Fruit fly (Drosophila melanogaster): ENCODE measurements around the gene pie.
A peak's percentile ranks its signal among the peaks of the same experiment; 100 is the strongest.

Gene pie

DNA sequence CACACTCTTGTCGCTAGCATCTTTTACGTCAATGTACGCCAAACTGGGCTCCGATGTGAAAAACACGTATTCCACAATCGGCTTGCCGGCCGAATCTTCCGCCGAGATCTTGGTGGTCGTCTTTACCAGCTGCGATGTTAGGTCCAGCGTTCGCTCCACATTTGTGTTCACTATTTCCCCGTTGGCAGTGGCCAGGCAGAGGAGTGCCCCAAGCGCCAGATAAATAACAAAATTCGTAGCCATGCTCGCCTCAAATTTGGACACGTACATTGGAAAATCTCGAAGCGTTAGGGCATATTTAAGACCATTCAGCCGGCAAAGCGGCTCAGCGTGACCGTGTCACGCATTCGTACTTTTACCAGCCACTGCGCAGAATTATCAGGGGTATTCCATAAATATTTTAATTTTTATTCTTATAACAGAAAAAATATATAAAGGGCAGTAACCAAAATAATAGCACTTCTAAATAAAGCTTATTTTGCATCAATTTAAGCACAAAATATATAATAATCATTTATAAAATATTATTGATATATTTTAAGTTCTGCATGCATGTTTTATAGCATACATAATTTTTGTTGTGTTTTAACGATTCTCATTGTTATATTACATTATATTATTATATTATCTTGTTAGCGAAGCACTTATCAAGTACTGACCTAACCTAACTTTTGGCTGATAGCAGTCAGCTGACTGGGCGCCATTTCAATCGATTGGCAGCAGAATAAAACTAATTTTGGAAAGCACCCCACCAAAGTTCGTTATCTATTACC is 46.9 kb downstream of the pie start, which contains the start of the genes CG33303 and dpr19 (continued):
- TF ChIP-seq klu (GFP tag; IDR thresholded peaks at IDR 0.05) (no peak), sisA (GFP tag; IDR thresholded peaks at IDR 0.05) (0 out of 2 replicates have a peak, but pooled peaks have one; percentile 27), knrl (GFP tag; IDR thresholded peaks at IDR 0.05; ENCODE audit: partially characterized antibody) (no peak), CG15011 (GFP tag; optimal IDR thresholded peaks at IDR 0.05) (peak; percentile 49), ssp (GFP tag; IDR thresholded peaks at IDR 0.05) (peak; percentile 60; the same call in 1 of the 2 replicates), Doc2 (GFP tag; IDR thresholded peaks at IDR 0.05) (no peak), CG3281 (GFP tag; optimal IDR thresholded peaks at IDR 0.05) (peak; percentile 70), CG2199 (GFP tag; IDR thresholded peaks at IDR 0.05) (no peak), CG7928 (GFP tag; optimal IDR thresholded peaks at IDR 0.05) (peak; percentile 19), lola (GFP tag; optimal IDR thresholded peaks at IDR 0.05) (peak in 1 of 3 experiments; percentile 77), CG9609 (GFP tag; optimal IDR thresholded peaks at IDR 0.05) (no peak), Hr51 (GFP tag; optimal IDR thresholded peaks at IDR 0.05) (peak in 1 of 2 experiments; percentile 87), odd (GFP tag; optimal IDR thresholded peaks at IDR 0.05) (peak; percentile 53), CG12104 (GFP tag; optimal IDR thresholded peaks at IDR 0.05) (peak; percentile 49), pan (optimal IDR thresholded peaks at IDR 0.05) (no peak), pan (GFP tag; optimal IDR thresholded peaks at IDR 0.05 in 1 of 2, IDR thresholded peaks at IDR 0.05 in 1 of 2) (peak in 1 of 2 experiments; percentile 64), nom (GFP tag; optimal IDR thresholded peaks at IDR 0.05) (peak; percentile 32), CG12391 (tag; optimal IDR thresholded peaks at IDR 0.05) (peak; percentile 92), wek (GFP tag; optimal IDR thresholded peaks at IDR 0.05) (peak; percentile 95), ap (GFP tag; IDR thresholded peaks at IDR 0.05) (peak; percentile 67), CG9727 (GFP tag; optimal IDR thresholded peaks at IDR 0.05) (peak; percentile 83), CG17612 (GFP tag; IDR thresholded peaks at IDR 0.05) (no peak), fu2 (GFP tag; optimal IDR thresholded peaks at IDR 0.05) (no peak), hbn (GFP tag; IDR thresholded peaks at IDR 0.05; ENCODE audit: partially characterized antibody) (no peak), esg (GFP tag; conservative IDR thresholded peaks at IDR 0.05) (peak; percentile 58), nmo (GFP tag; optimal IDR thresholded peaks at IDR 0.05) (peak; percentile 88), vvl (GFP tag; IDR thresholded peaks at IDR 0.05) (peak; percentile 83), CG10267 (tag; optimal IDR thresholded peaks at IDR 0.05) (peak; percentile 84), unpg (GFP tag; optimal IDR thresholded peaks at IDR 0.05) (peak; percentile 86), PHDP (tag; optimal IDR thresholded peaks at IDR 0.05) (peak; percentile 90), CG2712 (tag; optimal IDR thresholded peaks at IDR 0.05) (peak; percentile 92), CG6654 (GFP tag; optimal IDR thresholded peaks at IDR 0.05) (peak; percentile 16), fd102C (GFP tag; optimal IDR thresholded peaks at IDR 0.05) (no peak), Rfx (GFP tag; IDR thresholded peaks at IDR 0.05) (peak; percentile 72), salm (tag; optimal IDR thresholded peaks at IDR 0.05) (peak; percentile 79), Meics (GFP tag; optimal IDR thresholded peaks at IDR 0.05) (peak; percentile 80), Hr3 (GFP tag; optimal IDR thresholded peaks at IDR 0.05) (peak; percentile 65), ham (GFP tag; IDR thresholded peaks at IDR 0.05) (no peak), Atf-2 (GFP tag; optimal IDR thresholded peaks at IDR 0.05) (no peak), nerfin-1 (tag; optimal IDR thresholded peaks at IDR 0.05) (peak; percentile 76), CG18764 (GFP tag; optimal IDR thresholded peaks at IDR 0.05) (peak; percentile 51), az2 (GFP tag; optimal IDR thresholded peaks at IDR 0.05) (peak; percentile 54), ewg (GFP tag; optimal IDR thresholded peaks at IDR 0.05) (peak; percentile 31), CG3847 (GFP tag; IDR thresholded peaks at IDR 0.05) (peak; percentile 41; the same call in 1 of the 2 replicates), bigmax (GFP tag; optimal IDR thresholded peaks at IDR 0.05) (peak; percentile 95), aop (GFP tag; IDR thresholded peaks at IDR 0.05) (no peak), Bdp1 (GFP tag; optimal IDR thresholded peaks at IDR 0.05) (no peak), Spps (tag; optimal IDR thresholded peaks at IDR 0.05) (peak; percentile 67), twi (tag; optimal IDR thresholded peaks at IDR 0.05) (peak; percentile 71)
